Fruit fly (Drosophila melanogaster): ENCODE data around the gene CG3168.

dm6 chrX:6699255-6699885 is 40.4 kb downstream of the CG3168 start, which contains the start of gene CG14441:
- TF ChIP-seq aop (GFP tag; IDR thresholded peaks at IDR 0.05) (no peak), C15 (GFP tag; IDR thresholded peaks at IDR 0.05) (no peak), ken (GFP tag; IDR thresholded peaks at IDR 0.05) (no peak), CG17385 (GFP tag; optimal IDR thresholded peaks at IDR 0.05) (peak; percentile 57), slbo (GFP tag; IDR thresholded peaks at IDR 0.05) (no peak; the same call in 1 of the 2 replicates), sqz (GFP tag; optimal IDR thresholded peaks at IDR 0.05) (peak; percentile 30), CG32767 (GFP tag; IDR thresholded peaks at IDR 0.05) (no peak), CG11093 (GFP tag; IDR thresholded peaks at IDR 0.05) (no peak), Oaz (GFP tag; IDR thresholded peaks at IDR 0.05) (no peak), CG4404 (GFP tag; IDR thresholded peaks at IDR 0.05) (no peak), CG14014 (GFP tag; IDR thresholded peaks at IDR 0.05) (no peak), CkIIα-i1 (GFP tag; IDR thresholded peaks at IDR 0.05) (no peak), zfh1 (GFP tag; IDR thresholded peaks at IDR 0.05) (no peak; the same call in 2 of the 3 replicates), lmd (GFP tag; IDR thresholded peaks at IDR 0.05) (peak; percentile 27; the same call in 1 of the 2 replicates)

Measured in whole organism, embryonic.